Worm (Caenorhabditis elegans): ENCODE results near the gene srsx-38.

The srsx-38 gene

DNA sequence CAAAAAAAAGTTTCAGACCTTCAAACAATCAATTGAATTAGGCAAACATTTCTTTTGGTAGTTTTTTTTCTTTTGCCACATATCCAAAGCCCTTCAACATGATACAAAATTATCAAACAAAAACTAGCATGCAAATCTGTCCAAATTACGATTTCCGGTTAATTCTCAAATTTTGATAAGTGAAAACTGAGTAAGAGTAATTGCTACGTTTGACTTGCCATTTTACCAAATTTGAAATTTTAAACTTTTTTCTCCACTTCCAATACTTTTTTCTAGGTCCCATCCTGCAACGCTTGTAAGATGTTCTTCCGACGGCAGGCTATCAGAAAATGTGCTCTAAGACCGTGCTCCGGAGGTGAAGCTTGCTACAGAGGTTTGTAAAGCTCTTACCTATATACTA is 11.2 kb downstream of the srsx-38 start, which contains the start of gene nhr-223:
nhr-223 (plus strand) TSS at position 301 of the 400 bp plus-strand sequence.
- TF ChIP-seq efl-1 (optimal IDR thresholded peaks at IDR 0.05) (no peak), efl-1 (GFP tag; optimal IDR thresholded peaks at IDR 0.05 in 1 of 2) (no peak), alr-1 (tag; optimal IDR thresholded peaks at IDR 0.05; ENCODE audit: borderline replicate concordance) (no peak), egl-27 (tag; optimal IDR thresholded peaks at IDR 0.05) (no peak), hlh-17 (GFP tag; optimal IDR thresholded peaks at IDR 0.05; ENCODE audit: borderline replicate concordance) (no peak), mdl-1 (tag; optimal IDR thresholded peaks at IDR 0.05) (no peak), swsn-7 (tag; optimal IDR thresholded peaks at IDR 0.05) (no peak), ceh-90 (tag; optimal IDR thresholded peaks at IDR 0.05) (no peak)

ce11 chrV:15793270-15793669 is 14.1 kb downstream of the srsx-38 start, which contains the start of gene T26E4.7:
TSS of gene T26E4.7 (plus strand) at chrV:15793570.
- no peak for TF ChIP-seq nhr-71 (tag; optimal IDR thresholded peaks at IDR 0.05)
- no peak for TF ChIP-seq nhr-237 (tag; optimal IDR thresholded peaks at IDR 0.05)
- no peak for TF ChIP-seq ets-5 (GFP tag; IDR thresholded peaks at IDR 0.05)

DNA sequence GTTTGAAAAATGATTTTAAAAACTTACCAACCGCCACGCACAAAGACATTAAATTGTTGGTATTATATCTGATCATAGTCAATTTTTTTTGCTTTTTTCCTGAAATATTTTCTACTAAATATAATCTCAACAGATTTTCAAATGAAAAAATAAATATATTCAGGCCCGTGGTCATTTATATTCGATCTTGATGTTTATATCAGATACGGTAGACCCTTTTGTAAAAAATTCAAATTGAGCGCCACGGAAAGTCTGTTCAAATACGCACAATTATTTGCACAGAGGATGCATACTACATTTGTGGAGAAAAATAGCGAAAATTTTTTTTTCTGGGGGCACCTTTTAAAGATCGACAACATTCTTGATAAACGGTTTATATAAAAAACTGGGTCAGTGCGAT is 14.9 kb downstream of the srsx-38 start, which contains the start of gene T26E4.4:
T26E4.4 (minus strand) TSS at position 101 of the 400 bp plus-strand sequence.
- TF ChIP-seq nhr-77 (tag; optimal IDR thresholded peaks at IDR 0.05), result no peak
- no peak for TF ChIP-seq vab-15 (tag; optimal IDR thresholded peaks at IDR 0.05)
- no peak for TF ChIP-seq pqm-1 (tag; optimal IDR thresholded peaks at IDR 0.05)
- no peak for TF ChIP-seq nhr-84 (tag; optimal IDR thresholded peaks at IDR 0.05)
- no peak for TF ChIP-seq nhr-19 (GFP tag; conservative IDR thresholded peaks at IDR 0.05)
- TF ChIP-seq C34B4.2 (tag; optimal IDR thresholded peaks at IDR 0.05), result no peak
- TF ChIP-seq swsn-7 (tag; optimal IDR thresholded peaks at IDR 0.05), result no peak
- no peak for TF ChIP-seq aly-2 (tag; optimal IDR thresholded peaks at IDR 0.05)
- TF ChIP-seq xbp-1 (tag; optimal IDR thresholded peaks at IDR 0.05), result no peak
- TF ChIP-seq nhr-20 (tag; optimal IDR thresholded peaks at IDR 0.05), result no peak
- no peak for TF ChIP-seq ces-1 (GFP tag; optimal IDR thresholded peaks at IDR 0.05)
- no peak for TF ChIP-seq mdl-1 (tag; optimal IDR thresholded peaks at IDR 0.05)

DNA sequence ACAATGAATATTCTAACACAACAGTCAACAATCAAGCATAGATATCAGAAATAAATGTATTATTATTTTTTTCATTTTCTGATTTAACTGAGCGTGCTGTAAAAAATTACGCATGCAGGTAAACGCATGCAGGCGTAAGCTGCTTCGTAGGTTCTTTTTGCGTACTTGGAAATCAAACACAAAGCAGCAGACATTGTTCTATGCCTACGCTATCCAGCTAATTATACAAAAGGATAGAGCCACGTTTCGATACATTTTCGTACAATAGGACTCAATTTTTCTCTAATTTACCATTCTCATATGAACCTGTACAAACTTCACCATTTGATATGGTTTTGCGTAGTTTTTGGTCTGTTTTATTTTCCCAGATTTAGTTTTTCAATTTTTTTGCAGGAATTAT is 24.8 kb downstream of the srsx-38 start, which contains the start of gene T26E4.3:
T26E4.3 (plus strand) TSS at position 301 of the 400 bp plus-strand sequence.
- TF ChIP-seq alr-1 (tag; optimal IDR thresholded peaks at IDR 0.05; ENCODE audit: borderline replicate concordance) (no peak), efl-3 (GFP tag; optimal IDR thresholded peaks at IDR 0.05) (no peak), grh-1 (GFP tag; IDR thresholded peaks at IDR 0.05) (no peak)

ce11 chrV:15781086-15781485 is 26.2 kb downstream of the srsx-38 start, which contains the start of gene T26E4.2:
TSS of gene T26E4.2 (plus strand) at chrV:15781386.
- no peak for TF ChIP-seq xbp-1 (tag; optimal IDR thresholded peaks at IDR 0.05)
- TF ChIP-seq snpc-4 (tag; optimal IDR thresholded peaks at IDR 0.05), result no peak
- TF ChIP-seq unc-30 (tag; optimal IDR thresholded peaks at IDR 0.05), result no peak

- no peak for TF ChIP-seq nhr-76 (tag; optimal IDR thresholded peaks at IDR 0.05)
- no peak for TF ChIP-seq tbx-2 (tag; optimal IDR thresholded peaks at IDR 0.05)
- no peak for TF ChIP-seq jun-1 (tag; optimal IDR thresholded peaks at IDR 0.05)
- no peak for TF ChIP-seq zip-4 (GFP tag; optimal IDR thresholded peaks at IDR 0.05)
- no peak for TF ChIP-seq dpl-1 (GFP tag; optimal IDR thresholded peaks at IDR 0.05)
- no peak for TF ChIP-seq nhr-90 (tag; optimal IDR thresholded peaks at IDR 0.05; ENCODE audit: poor library complexity)
- no peak for TF ChIP-seq nhr-11 (tag; optimal IDR thresholded peaks at IDR 0.05)
- no peak for TF ChIP-seq egl-27 (tag; optimal IDR thresholded peaks at IDR 0.05)
- TF ChIP-seq ets-5 (GFP tag; IDR thresholded peaks at IDR 0.05), result no peak
- no peak for TF ChIP-seq ceh-88 (GFP tag; IDR thresholded peaks at IDR 0.05)
- TF ChIP-seq mab-9 (GFP tag; IDR thresholded peaks at IDR 0.05), result no peak
Measured at ce11 chrV:15779128-15779729, 28.1 kb downstream of the srsx-38 start, which contains the start of the genes nhr-285 and irld-52. TSS of gene nhr-285 (minus strand) at chrV:15779228. TSS of gene irld-52 (plus strand) at chrV:15779679.
